Worm (Caenorhabditis elegans) whole organism, L1 larva: ENCODE measurements around the gene natc-2.

Source experiments
- ces-1 ChIP-seq: fragments of 150-350 bp; optimal IDR thresholded peaks from 2 replicates; lab custom pipeline; 2014; ENCODE audit warnings: missing biosample characterization, missing genetic modification reagents, missing genetic modification characterization
- irx-1 ChIP-seq: sonication (generic microtip); optimal IDR thresholded peaks from 2 replicates; lab custom pipeline; 2016; ENCODE audit warnings: missing genetic modification characterization, missing compliant biosample characterization
- tbx-2 ChIP-seq: sonication (generic microtip); optimal IDR thresholded peaks from 2 replicates; lab custom pipeline; 2016; ENCODE audit warnings: missing genetic modification characterization, missing compliant biosample characterization

DNA sequence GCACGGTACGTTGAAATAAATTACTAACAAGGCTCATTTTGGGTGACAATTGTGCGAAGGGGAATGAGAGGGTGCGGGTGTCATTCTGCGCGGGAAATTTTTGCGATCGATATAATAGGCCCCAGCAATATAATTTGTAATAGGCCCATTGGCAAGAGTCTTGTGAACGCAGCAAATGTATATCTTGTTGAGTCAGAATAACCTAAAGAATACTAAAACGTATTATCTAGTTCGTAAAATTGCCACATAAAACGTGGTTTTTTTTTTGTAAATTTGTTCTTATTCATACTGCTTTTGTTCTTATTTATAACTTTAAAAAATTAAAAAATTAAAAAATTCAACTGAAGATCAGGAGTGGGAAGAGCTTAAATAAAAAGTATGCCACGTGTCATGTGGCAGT, 34.5 kb upstream of the natc-2 start, which contains the start of gene C52A10.3:
- no peak for TF ChIP-seq tbx-2 (tag; lab: Kevin White, UChicago)
- no peak for TF ChIP-seq irx-1 (tag; lab: Kevin White, UChicago)
- TF ChIP-seq ces-1 (GFP tag; lab: Kevin White, UChicago): no peak
